Worm (Caenorhabditis elegans): ENCODE results near the gene F40F8.4.

ce11 chrII:11176441-11176840 is 36.4 kb upstream of the F40F8.4 start:
- TF ChIP-seq pha-4 (tag; optimal IDR thresholded peaks at IDR 0.05): no peak
- no peak for TF ChIP-seq unc-42 (tag; optimal IDR thresholded peaks at IDR 0.05)
- TF ChIP-seq hlh-15 (tag; optimal IDR thresholded peaks at IDR 0.05): no peak
- TF ChIP-seq ahr-1 (tag; optimal IDR thresholded peaks at IDR 0.05): no peak
- no peak for TF ChIP-seq ceh-14 (tag; optimal IDR thresholded peaks at IDR 0.05)
- no peak for TF ChIP-seq eyg-1 (tag; optimal IDR thresholded peaks at IDR 0.05)
- no peak for TF ChIP-seq fkh-6 (tag; optimal IDR thresholded peaks at IDR 0.05)
- TF ChIP-seq lim-6 (tag; optimal IDR thresholded peaks at IDR 0.05): no peak
- no peak for TF ChIP-seq ama-1 (optimal IDR thresholded peaks at IDR 0.05)
- TF ChIP-seq zip-5 (tag; optimal IDR thresholded peaks at IDR 0.05): no peak
- no peak for TF ChIP-seq unc-86 (tag; optimal IDR thresholded peaks at IDR 0.05)
- TF ChIP-seq sdc-2 (tag; optimal IDR thresholded peaks at IDR 0.05): no peak
